Worm (Caenorhabditis elegans): ENCODE data around the gene Y39F10A.1.

- TF ChIP-seq nhr-76 (tag; optimal IDR thresholded peaks at IDR 0.05) (no peak), egl-27 (tag; optimal IDR thresholded peaks at IDR 0.05) (no peak), unc-130 (tag; optimal IDR thresholded peaks at IDR 0.05) (no peak), irx-1 (tag; optimal IDR thresholded peaks at IDR 0.05) (no peak), hpl-2 (GFP tag; optimal IDR thresholded peaks at IDR 0.05) (no peak), zag-1 (tag; optimal IDR thresholded peaks at IDR 0.05) (no peak), C16A3.4 (tag; optimal IDR thresholded peaks at IDR 0.05) (no peak), pqm-1 (tag; optimal IDR thresholded peaks at IDR 0.05) (no peak), ztf-11 (tag; optimal IDR thresholded peaks at IDR 0.05) (no peak)
Observed at ce11 chrII:821514-821913, 46.4 kb downstream of the Y39F10A.1 start, which contains the start of gene F46F5.8.
